Worm (Caenorhabditis elegans) whole organism, L3 larva: ENCODE measurements around the gene slt-1.

Source experiments
- R02D3.7 ChIP-seq: fragments of 150-350 bp; optimal IDR thresholded peaks from 2 replicates; lab custom pipeline; 2014; ENCODE audit warnings: missing biosample characterization, missing genetic modification characterization
- aly-2 ChIP-seq: fragments of 150-350 bp; optimal IDR thresholded peaks from 2 replicates; lab custom pipeline; 2014; ENCODE audit warnings: missing biosample characterization, missing genetic modification characterization
- egl-27 ChIP-seq: sonication (generic microtip); optimal IDR thresholded peaks from 4 replicates; lab custom pipeline; 2017; ENCODE audit warnings: missing biosample characterization, missing genetic modification reagents, missing genetic modification characterization
- egl-5 ChIP-seq: fragments of 150-350 bp; optimal IDR thresholded peaks from 2 replicates; lab custom pipeline; 2017; ENCODE audit warnings: missing biosample characterization, missing genetic modification reagents, missing genetic modification characterization, inconsistent platforms
- elt-1 ChIP-seq: fragments of 150-350 bp; optimal IDR thresholded peaks from 2 replicates; lab custom pipeline; 2014; ENCODE audit warnings: missing biosample characterization, missing genetic modification characterization
- elt-2 ChIP-seq: sonication (generic microtip); optimal IDR thresholded peaks from 2 replicates; lab custom pipeline; 2016; ENCODE audit warnings: missing genetic modification reagents, mild to moderate bottlenecking, missing genetic modification characterization, missing compliant biosample characterization
- elt-3 ChIP-seq, 3 experiments: fragments of 150-350 bp in 1 of 3; sonication (generic microtip) in 2 of 3; optimal IDR thresholded peaks; 2 replicates in 2 of 3; 4 replicates in 1 of 3; lab custom pipeline; 2014 to 2017; ENCODE audit warnings: missing biosample characterization in 3 of 3, missing genetic modification characterization in 3 of 3
- fkh-10 ChIP-seq: sonication (generic microtip); optimal IDR thresholded peaks from 2 replicates; lab custom pipeline; 2017; ENCODE audit warnings: missing biosample characterization, missing genetic modification reagents, missing genetic modification characterization
- fkh-2 ChIP-seq: fragments of 150-350 bp; optimal IDR thresholded peaks from 2 replicates; lab custom pipeline; 2014; ENCODE audit warnings: missing biosample characterization, missing genetic modification reagents, missing genetic modification characterization
- fos-1 ChIP-seq: fragments of 150-350 bp; optimal IDR thresholded peaks from 2 replicates; lab custom pipeline; 2014; ENCODE audit warnings: missing biosample characterization, missing genetic modification characterization
- hmg-11 ChIP-seq: sonication (generic microtip); optimal IDR thresholded peaks from 2 replicates; lab custom pipeline; 2016; ENCODE audit warnings: missing genetic modification characterization, missing compliant biosample characterization
- lin-39 ChIP-seq: fragments of 150-350 bp; optimal IDR thresholded peaks from 2 replicates; lab custom pipeline; 2018; ENCODE audit warnings: missing biosample characterization, missing genetic modification reagents, missing genetic modification characterization
- lsy-12 ChIP-seq: sonication (generic microtip); optimal IDR thresholded peaks from 2 replicates; lab custom pipeline; 2016; ENCODE audit warnings: mild to moderate bottlenecking, missing genetic modification characterization, missing compliant biosample characterization
- mdl-1 ChIP-seq: fragments of 150-350 bp; optimal IDR thresholded peaks from 2 replicates; lab custom pipeline; 2014; ENCODE audit warnings: missing biosample characterization, missing genetic modification characterization
- mml-1 ChIP-seq: fragments of 150-350 bp; sonication (generic microtip); optimal IDR thresholded peaks from 3 replicates; lab custom pipeline; 2014; ENCODE audit warnings: missing biosample characterization, missing genetic modification characterization
- nfya-1 ChIP-seq: sonication (generic microtip); optimal IDR thresholded peaks from 2 replicates; lab custom pipeline; 2017; ENCODE audit warnings: missing genetic modification characterization, mild to moderate bottlenecking, missing compliant biosample characterization, antibody characterized with exemption, moderate library complexity; ENCODE audit not compliant: insufficient read depth
- nhr-12 ChIP-seq: fragments of 150-350 bp; optimal IDR thresholded peaks from 2 replicates; lab custom pipeline; 2014; ENCODE audit warnings: missing biosample characterization, missing genetic modification characterization
- nhr-23 ChIP-seq: fragments of 150-350 bp; optimal IDR thresholded peaks from 2 replicates; lab custom pipeline; 2014; ENCODE audit warnings: missing biosample characterization, missing genetic modification reagents, missing genetic modification characterization
- nhr-43 ChIP-seq: sonication (generic microtip); optimal IDR thresholded peaks from 2 replicates; lab custom pipeline; 2016; ENCODE audit warnings: mild to moderate bottlenecking, missing genetic modification characterization, missing compliant biosample characterization; ENCODE audit not compliant: poor library complexity, severe bottlenecking
- nhr-77 ChIP-seq: fragments of 150-350 bp; optimal IDR thresholded peaks from 2 replicates; lab custom pipeline; 2014; ENCODE audit warnings: missing biosample characterization, missing genetic modification characterization
- pqm-1 ChIP-seq: fragments of 150-350 bp; optimal IDR thresholded peaks from 2 replicates; lab custom pipeline; 2017; ENCODE audit warnings: missing biosample characterization, missing genetic modification characterization, inconsistent platforms
- sea-2 ChIP-seq: fragments of 150-350 bp; sonication (generic microtip); optimal IDR thresholded peaks from 4 replicates; lab custom pipeline; 2014; ENCODE audit warnings: missing biosample characterization, missing genetic modification reagents, missing genetic modification characterization
- snpc-4 ChIP-seq: fragments of 150-350 bp; optimal IDR thresholded peaks from 2 replicates; lab custom pipeline; 2014; ENCODE audit warnings: missing biosample characterization, missing genetic modification characterization
- tbx-2 ChIP-seq: sonication (generic microtip); optimal IDR thresholded peaks from 2 replicates; lab custom pipeline; 2016; ENCODE audit warnings: mild to moderate bottlenecking, missing genetic modification characterization, missing compliant biosample characterization
- unc-39 ChIP-seq: sonication (generic microtip); optimal IDR thresholded peaks from 4 replicates; lab custom pipeline; 2017; ENCODE audit warnings: missing biosample characterization, missing genetic modification characterization
- ztf-11 ChIP-seq: fragments of 150-350 bp; optimal IDR thresholded peaks from 2 replicates; lab custom pipeline; 2014; ENCODE audit warnings: missing biosample characterization, missing genetic modification characterization
- ztf-4 ChIP-seq: fragments of 150-350 bp; optimal IDR thresholded peaks from 2 replicates; lab custom pipeline; 2014; ENCODE audit warnings: missing biosample characterization, missing genetic modification characterization

Gene slt-1

DNA sequence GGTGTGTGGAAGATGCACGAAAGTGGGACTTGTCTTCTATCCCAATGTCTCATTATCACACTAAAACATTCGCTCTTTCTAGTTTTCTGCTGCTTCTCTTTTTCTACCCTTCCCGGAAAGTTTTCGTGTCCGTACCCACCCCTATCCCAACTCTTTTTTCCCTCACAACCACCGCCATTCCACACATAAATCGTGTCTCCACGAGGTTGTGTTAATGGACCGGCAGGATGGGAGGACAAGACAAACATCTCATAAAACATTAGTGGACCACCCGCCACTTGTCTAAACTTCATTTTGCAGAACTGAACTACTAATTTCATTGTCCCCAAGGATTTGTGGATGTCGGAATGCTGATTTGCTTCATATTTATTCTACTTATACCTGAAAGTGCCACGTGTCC lies at the start of gene slt-1:
TSS of gene slt-1 (plus strand) at position 301 of the 400 bp plus-strand sequence.
- peak; percentile 72 for TF ChIP-seq egl-5 (tag; lab: Kevin White, UChicago)
- no peak for TF ChIP-seq unc-39 (tag; lab: Kevin White, UChicago)
- TF ChIP-seq, all 47 proteins: peak for 1

DNA sequence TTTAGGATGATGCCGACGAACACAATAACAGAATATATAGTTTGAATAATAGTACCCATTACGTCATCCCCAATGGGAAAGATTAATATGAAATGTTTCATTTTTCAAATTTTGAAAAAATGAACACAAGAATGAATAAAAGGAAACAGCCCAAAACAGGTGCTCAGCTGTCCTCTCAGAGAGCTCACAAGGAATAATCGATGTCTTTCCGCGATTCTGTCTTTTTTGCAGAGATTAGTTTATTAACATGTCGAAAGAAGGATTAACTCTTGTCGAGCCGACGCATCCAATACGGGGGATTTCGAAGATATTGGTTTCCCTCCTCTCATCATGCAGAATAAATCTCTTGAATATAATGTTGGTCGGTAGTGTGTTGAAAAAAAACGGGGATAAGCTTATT lies 45.3 kb upstream of the slt-1 start, which contains the start of gene F54E4.2:
TSS of gene F54E4.2 (minus strand) at position 101 of the 400 bp plus-strand sequence.
- TF ChIP-seq hmg-11 (tag; lab: Kevin White, UChicago) (no peak), aly-2 (tag; lab: Kevin White, UChicago) (no peak), elt-3 (tag; optimal IDR thresholded peaks at IDR 0.05; lab: Kevin White, UChicago) (no peak), egl-27 (tag; lab: Kevin White, UChicago) (no peak), egl-5 (tag; lab: Kevin White, UChicago) (no peak), ztf-4 (tag; lab: Kevin White, UChicago) (no peak), nfya-1 (no peak), nhr-23 (no peak), elt-2 (tag; lab: Kevin White, UChicago) (no peak), elt-1 (tag; lab: Kevin White, UChicago) (no peak), nhr-43 (tag; lab: Kevin White, UChicago) (no peak), sea-2 (GFP tag; lab: Kevin White, UChicago) (no peak), unc-39 (tag; lab: Kevin White, UChicago) (no peak), fkh-2 (tag; lab: Kevin White, UChicago) (no peak), nhr-77 (tag; lab: Kevin White, UChicago) (no peak), mml-1 (tag; lab: Kevin White, UChicago) (no peak), mdl-1 (no peak), ztf-11 (no peak), R02D3.7 (tag; lab: Kevin White, UChicago) (no peak), fkh-10 (GFP tag; lab: Kevin White, UChicago) (no peak)

DNA sequence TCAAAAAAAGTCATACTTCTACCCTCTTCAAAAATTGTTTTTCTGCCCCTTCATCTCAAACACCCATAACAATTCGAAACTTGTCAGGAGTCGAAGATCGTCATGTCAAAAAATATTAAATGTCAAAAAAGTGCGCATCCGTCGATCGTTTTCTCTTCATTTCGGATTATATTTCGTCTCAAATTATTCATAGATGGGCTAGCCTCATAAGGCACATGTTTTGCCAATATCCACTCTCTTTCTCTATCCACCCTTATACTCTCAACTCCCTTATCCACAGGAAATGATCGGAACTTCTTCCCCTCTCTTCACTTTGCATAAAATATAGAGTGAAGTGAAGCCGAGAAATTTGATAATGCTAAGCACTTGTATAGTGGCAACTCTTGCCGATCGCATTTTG lies 40.4 kb upstream of the slt-1 start:
- TF ChIP-seq fkh-10 (GFP tag; lab: Kevin White, UChicago) (peak; percentile 8), ztf-4 (tag; lab: Kevin White, UChicago) (no peak)

DNA sequence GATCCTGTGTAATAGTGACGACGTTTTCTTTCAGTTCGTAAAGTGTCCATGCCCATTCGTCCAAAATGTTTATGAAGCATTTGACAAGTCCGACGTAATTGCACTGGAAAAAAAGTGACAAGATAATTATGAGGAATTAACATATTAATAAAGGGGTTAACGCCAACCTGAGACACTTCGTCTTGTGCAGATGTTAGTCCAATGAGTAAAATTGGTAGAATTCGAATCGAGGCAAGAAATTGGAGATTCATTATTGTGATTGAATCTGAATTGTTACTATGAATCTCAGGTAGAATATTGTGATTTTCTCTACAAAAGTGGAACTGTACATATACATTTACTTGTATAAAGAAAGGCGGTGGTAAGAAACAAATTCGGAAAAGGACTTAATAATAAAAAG lies 38.0 kb upstream of the slt-1 start, which contains the start of gene F54E4.3:
TSS of gene F54E4.3 (minus strand) at position 265 of the 400 bp plus-strand sequence.
- no peak for TF ChIP-seq fos-1 (tag; lab: Kevin White, UChicago)

DNA sequence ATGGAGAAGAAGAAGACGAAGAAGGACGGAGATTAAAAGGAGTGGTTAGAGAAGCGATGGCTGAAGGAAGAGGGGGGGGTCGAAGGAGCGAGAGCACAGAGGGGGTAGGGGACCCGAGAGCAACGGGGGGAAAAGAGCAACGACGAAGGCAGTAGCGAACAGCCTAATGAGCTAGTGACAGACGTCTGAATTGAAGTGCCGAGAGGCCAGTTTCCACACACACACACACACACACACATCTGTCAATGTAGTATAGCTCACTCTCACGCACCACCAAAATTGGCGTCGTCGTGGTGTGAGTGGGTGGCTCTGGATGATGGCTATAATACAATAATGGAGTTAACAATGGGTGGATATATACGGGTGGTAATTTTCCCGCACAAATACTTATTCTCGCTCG lies 37.4 kb upstream of the slt-1 start:
- TF ChIP-seq lin-39 (tag; lab: Kevin White, UChicago) (peak; percentile 91), hmg-11 (tag; lab: Kevin White, UChicago) (peak; percentile 68), nfya-1 (peak; percentile 64), nhr-43 (tag; lab: Kevin White, UChicago) (no peak), elt-3 (tag; optimal IDR thresholded peaks at IDR 0.05; lab: Kevin White, UChicago) (no peak), snpc-4 (tag; lab: Kevin White, UChicago) (peak; percentile 13), fkh-10 (GFP tag; lab: Kevin White, UChicago) (peak; percentile 23)

DNA sequence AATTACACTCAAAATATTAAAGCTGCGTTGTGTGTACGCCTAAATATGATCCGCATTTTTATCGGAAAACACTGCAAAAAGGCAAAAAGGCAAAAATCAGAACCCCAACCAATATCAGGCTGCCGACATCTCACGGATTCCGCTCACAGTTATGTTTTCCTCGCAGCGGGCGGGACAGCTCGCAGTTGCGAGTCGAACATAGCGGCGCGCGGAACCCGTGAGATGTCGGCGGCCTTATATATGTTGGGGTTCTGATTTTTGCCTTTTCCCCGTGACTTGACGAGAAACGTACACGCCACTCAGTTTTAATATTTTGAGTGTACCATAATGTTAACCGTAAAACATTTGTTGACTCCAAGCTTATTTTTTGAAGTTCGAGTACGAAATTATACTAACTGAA lies 36.7 kb upstream of the slt-1 start:
- TF ChIP-seq elt-1 (tag; lab: Kevin White, UChicago) (no peak), pqm-1 (tag; lab: Kevin White, UChicago) (no peak), snpc-4 (tag; lab: Kevin White, UChicago) (peak; percentile 76), nhr-12 (tag; lab: Kevin White, UChicago) (no peak), lsy-12 (tag; lab: Kevin White, UChicago) (no peak)
- TF ChIP-seq, all 47 proteins: peak for 1

DNA sequence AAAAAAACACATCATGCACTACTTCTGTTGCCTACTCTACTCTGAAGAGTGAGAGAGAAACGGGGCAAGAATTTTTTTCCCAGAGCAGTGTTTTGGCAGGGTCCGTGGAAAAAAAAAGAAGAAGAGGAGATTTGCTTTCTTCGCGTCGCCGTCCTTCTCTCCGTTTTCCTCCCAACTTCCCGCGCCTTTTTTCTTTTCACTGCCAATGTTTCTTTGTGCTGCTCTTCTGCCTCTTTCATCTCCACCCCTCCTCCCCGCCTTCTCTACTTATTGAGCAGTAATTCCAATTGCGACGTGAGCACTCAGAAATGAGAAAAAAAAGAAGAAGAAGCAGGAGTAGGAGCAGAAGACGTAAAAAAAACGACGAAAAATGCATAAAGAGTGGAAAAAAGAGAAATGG lies 34.2 kb upstream of the slt-1 start:
- TF ChIP-seq egl-27 (tag; lab: Kevin White, UChicago): no peak
- TF ChIP-seq lin-39 (tag; lab: Kevin White, UChicago): peak; percentile 42
- peak; percentile 15 for TF ChIP-seq hmg-11 (tag; lab: Kevin White, UChicago)
- peak; percentile 95 for TF ChIP-seq fkh-10 (GFP tag; lab: Kevin White, UChicago)
- peak; percentile 32 for TF ChIP-seq tbx-2 (tag; lab: Kevin White, UChicago)
- peak; percentile 71 for TF ChIP-seq nfya-1
